Worm (Caenorhabditis elegans): ENCODE results near the gene ZC477.3.

Gene ZC477.3

DNA sequence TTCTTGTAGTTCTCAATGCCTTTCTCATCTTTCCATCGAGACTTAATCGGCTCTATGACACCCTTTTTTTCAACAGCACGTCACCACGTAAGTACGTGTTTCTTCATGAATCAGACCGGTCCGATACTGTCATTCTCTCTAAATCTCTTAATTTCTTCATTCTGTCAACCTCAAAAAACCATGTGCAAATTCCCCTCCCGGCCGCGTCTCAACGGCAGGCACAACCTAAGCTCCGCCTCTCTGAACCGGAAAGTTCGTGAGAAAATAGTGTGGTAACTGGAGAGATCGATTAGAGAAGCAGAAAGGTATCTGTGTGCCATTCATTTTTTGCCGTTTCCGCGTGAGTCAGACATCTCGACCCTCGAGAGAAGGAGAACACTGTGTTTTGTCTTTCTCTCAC, 11.3 kb downstream of the ZC477.3 start, which contains the start of gene nas-8:
TSS of gene nas-8 (plus strand) at position 301 of the 400 bp plus-strand sequence.
- TF ChIP-seq unc-39 (tag; optimal IDR thresholded peaks at IDR 0.05) (no peak), fkh-2 (tag; optimal IDR thresholded peaks at IDR 0.05) (no peak), lsy-12 (tag; optimal IDR thresholded peaks at IDR 0.05) (no peak), ceh-16 (tag; optimal IDR thresholded peaks at IDR 0.05) (no peak), elt-1 (tag; optimal IDR thresholded peaks at IDR 0.05) (no peak), pha-4 (tag; optimal IDR thresholded peaks at IDR 0.05) (no peak), ama-1 (optimal IDR thresholded peaks at IDR 0.05) (no peak), unc-62 (GFP tag; optimal IDR thresholded peaks at IDR 0.05) (no peak), mdl-1 (tag; optimal IDR thresholded peaks at IDR 0.05) (no peak), nhr-237 (tag; optimal IDR thresholded peaks at IDR 0.05) (no peak), nhr-12 (tag; optimal IDR thresholded peaks at IDR 0.05) (no peak), ZK546.5 (tag; optimal IDR thresholded peaks at IDR 0.05) (no peak), elt-2 (tag; optimal IDR thresholded peaks at IDR 0.05) (no peak), nhr-23 (tag; optimal IDR thresholded peaks at IDR 0.05) (no peak), aly-2 (tag; optimal IDR thresholded peaks at IDR 0.05) (no peak)

DNA sequence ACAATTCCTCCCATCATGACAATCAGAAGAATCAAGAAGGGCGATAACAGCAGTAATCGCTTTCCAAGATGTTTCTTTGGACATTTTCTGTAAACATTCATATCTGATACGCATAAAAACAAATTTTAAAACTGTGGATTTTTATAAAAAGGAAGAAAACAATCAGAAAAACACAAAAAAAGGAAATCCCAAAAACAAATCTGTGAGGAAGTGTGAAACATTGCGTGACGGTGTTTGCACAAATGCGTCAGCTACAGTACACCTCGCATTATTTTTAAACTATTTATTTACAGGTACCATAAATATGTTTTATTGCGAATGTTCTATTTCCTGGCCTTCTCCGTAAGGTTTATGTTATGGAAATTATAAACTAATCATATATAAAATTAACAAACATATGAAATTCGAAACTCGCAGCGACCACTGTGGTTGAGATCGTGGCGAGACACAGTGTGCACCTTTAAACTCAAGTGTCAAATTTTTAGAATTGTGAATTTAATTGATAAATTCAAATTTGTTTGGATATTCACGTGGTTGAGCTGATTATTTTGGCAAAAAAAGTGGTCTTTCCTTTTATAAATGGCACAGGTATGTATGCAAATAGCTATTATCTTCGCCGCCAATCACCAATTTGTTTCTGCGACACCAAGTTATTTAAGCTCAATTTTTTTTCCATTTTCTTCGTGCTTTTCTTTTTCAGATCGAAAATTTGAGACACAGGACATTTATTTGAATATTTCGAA, 18.2 kb downstream of the ZC477.3 start, which contains the start of the genes C34D4.10 and str-48:
TSS of gene C34D4.10 (minus strand) at position 101 of the 743 bp plus-strand sequence.
TSS of gene str-48 (plus strand) at position 693 of the 743 bp plus-strand sequence.
- TF ChIP-seq ceh-28 (tag; optimal IDR thresholded peaks at IDR 0.05) = no peak
- TF ChIP-seq elt-2 (tag; optimal IDR thresholded peaks at IDR 0.05) = no peak
- TF ChIP-seq nhr-11 (tag; optimal IDR thresholded peaks at IDR 0.05) = no peak
- no peak for TF ChIP-seq unc-62 (GFP tag; optimal IDR thresholded peaks at IDR 0.05)

- TF ChIP-seq elt-1 (tag; optimal IDR thresholded peaks at IDR 0.05) (peak; percentile 46), elt-3 (tag; optimal IDR thresholded peaks at IDR 0.05) (peak in 1 of 3 experiments; percentile 61), nhr-25 (tag; optimal IDR thresholded peaks at IDR 0.05) (peak; percentile 77), skn-1 (tag; optimal IDR thresholded peaks at IDR 0.05) (no peak), aly-2 (tag; optimal IDR thresholded peaks at IDR 0.05) (no peak), nhr-23 (tag; optimal IDR thresholded peaks at IDR 0.05) (peak; percentile 89), ceh-28 (tag; optimal IDR thresholded peaks at IDR 0.05) (peak; percentile 38)
Observed at ce11 chrIV:7131780-7132179, 28.5 kb downstream of the ZC477.3 start, which contains the start of gene grsp-3. Gene grsp-3 (minus strand): TSS chrIV:7131928.

ce11 chrIV:7133140-7133539, 29.8 kb downstream of the ZC477.3 start, which contains the start of gene cyn-12:
Gene cyn-12 (minus strand): TSS chrIV:7133217.
- no peak for TF ChIP-seq nhr-76 (tag; optimal IDR thresholded peaks at IDR 0.05)
- TF ChIP-seq pqm-1 (tag; optimal IDR thresholded peaks at IDR 0.05) = peak; percentile 6
- TF ChIP-seq unc-39 (tag; optimal IDR thresholded peaks at IDR 0.05) = no peak
- peak; percentile 66 for TF ChIP-seq ceh-28 (tag; optimal IDR thresholded peaks at IDR 0.05)
- no peak for TF ChIP-seq skn-1 (tag; optimal IDR thresholded peaks at IDR 0.05)
- TF ChIP-seq nhr-67 (tag; optimal IDR thresholded peaks at IDR 0.05) = no peak
- TF ChIP-seq elt-1 (tag; optimal IDR thresholded peaks at IDR 0.05) = no peak
- no peak for TF ChIP-seq nhr-77 (tag; optimal IDR thresholded peaks at IDR 0.05)
- no peak for TF ChIP-seq ceh-16 (tag; optimal IDR thresholded peaks at IDR 0.05)
- no peak for TF ChIP-seq ZK546.5 (tag; optimal IDR thresholded peaks at IDR 0.05)
- TF ChIP-seq lin-39 (tag; optimal IDR thresholded peaks at IDR 0.05) = no peak
- no peak for TF ChIP-seq egl-27 (tag; optimal IDR thresholded peaks at IDR 0.05)
- peak; percentile 36 for TF ChIP-seq nhr-23 (tag; optimal IDR thresholded peaks at IDR 0.05)
- TF ChIP-seq egl-5 (tag; optimal IDR thresholded peaks at IDR 0.05) = no peak
- TF ChIP-seq ztf-11 (tag; optimal IDR thresholded peaks at IDR 0.05) = no peak
- no peak for TF ChIP-seq ama-1 (optimal IDR thresholded peaks at IDR 0.05)
- no peak for TF ChIP-seq ceh-9 (tag; optimal IDR thresholded peaks at IDR 0.05)
- no peak for TF ChIP-seq nhr-12 (tag; optimal IDR thresholded peaks at IDR 0.05)
- peak; percentile 40 for TF ChIP-seq hmg-11 (tag; optimal IDR thresholded peaks at IDR 0.05)

ce11 chrIV:7133983-7134382, 30.7 kb downstream of the ZC477.3 start, which contains the start of gene mutd-1:
Gene mutd-1 (minus strand): TSS chrIV:7134083.
- TF ChIP-seq sea-2 (GFP tag; optimal IDR thresholded peaks at IDR 0.05) (no peak), R02D3.7 (tag; optimal IDR thresholded peaks at IDR 0.05) (no peak), nhr-23 (tag; optimal IDR thresholded peaks at IDR 0.05) (no peak), aly-2 (tag; optimal IDR thresholded peaks at IDR 0.05) (no peak), ceh-28 (tag; optimal IDR thresholded peaks at IDR 0.05) (no peak), fkh-2 (tag; optimal IDR thresholded peaks at IDR 0.05) (no peak), pha-4 (tag; optimal IDR thresholded peaks at IDR 0.05) (no peak), ceh-16 (tag; optimal IDR thresholded peaks at IDR 0.05) (no peak), elt-2 (tag; optimal IDR thresholded peaks at IDR 0.05) (no peak), ztf-4 (tag; optimal IDR thresholded peaks at IDR 0.05) (no peak), zag-1 (tag; optimal IDR thresholded peaks at IDR 0.05) (no peak), elt-3 (tag; optimal IDR thresholded peaks at IDR 0.05) (no peak), nhr-12 (tag; optimal IDR thresholded peaks at IDR 0.05) (no peak)
